Worm (Caenorhabditis elegans): ENCODE data around the gene Y75D11A.3.
"Not testable (repeated sequence)": the region's sequence is repeated elsewhere in the genome, so short reads cannot be mapped to it uniquely, and the experiment has no call there.

Y75D11A.3 gene

ce11 chrX:1746117-1746516 is at the start of gene Y75D11A.3:
Gene Y75D11A.3 (minus strand): TSS chrX:1746217.
- not testable (repeated sequence) for TF ChIP-seq W03F9.2, dao-5, him-1 (tag; optimal IDR thresholded peaks at IDR 0.05)

- no peak for TF ChIP-seq him-1 (tag; optimal IDR thresholded peaks at IDR 0.05)
- no peak for TF ChIP-seq dao-5 (tag; optimal IDR thresholded peaks at IDR 0.05)
- no peak for TF ChIP-seq W03F9.2 (tag; optimal IDR thresholded peaks at IDR 0.05)
Measured at ce11 chrX:1791095-1791494, 45.1 kb upstream of the Y75D11A.3 start.

ce11 chrX:1786607-1787006 is 40.6 kb upstream of the Y75D11A.3 start, which contains the start of gene arg-1:
Gene arg-1 (plus strand): TSS chrX:1786907.
- TF ChIP-seq dao-5 (tag; optimal IDR thresholded peaks at IDR 0.05) (no peak), him-1 (tag; optimal IDR thresholded peaks at IDR 0.05) (no peak), W03F9.2 (tag; optimal IDR thresholded peaks at IDR 0.05) (no peak)

DNA sequence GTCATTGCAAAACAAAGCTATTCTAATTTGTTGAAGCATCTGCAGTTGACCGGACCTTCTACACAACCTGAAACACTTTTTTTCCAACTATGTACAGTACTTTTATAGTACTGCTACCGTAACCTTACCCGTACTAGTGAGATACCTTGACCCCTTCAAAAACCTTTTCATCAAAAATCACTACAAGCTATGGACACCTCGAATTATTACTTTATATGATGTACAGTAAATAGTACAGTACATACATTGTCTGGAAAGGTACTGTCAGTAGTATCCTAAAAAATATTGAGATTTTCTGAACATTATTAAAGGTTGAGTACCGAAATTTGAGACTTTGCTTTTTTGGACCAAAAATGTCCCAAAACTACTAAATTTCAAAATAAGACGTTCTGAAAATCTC is 39.7 kb upstream of the Y75D11A.3 start:
- TF ChIP-seq W03F9.2 (tag; optimal IDR thresholded peaks at IDR 0.05) (no peak), him-1 (tag; optimal IDR thresholded peaks at IDR 0.05) (no peak), dao-5 (tag; optimal IDR thresholded peaks at IDR 0.05) (no peak)

DNA sequence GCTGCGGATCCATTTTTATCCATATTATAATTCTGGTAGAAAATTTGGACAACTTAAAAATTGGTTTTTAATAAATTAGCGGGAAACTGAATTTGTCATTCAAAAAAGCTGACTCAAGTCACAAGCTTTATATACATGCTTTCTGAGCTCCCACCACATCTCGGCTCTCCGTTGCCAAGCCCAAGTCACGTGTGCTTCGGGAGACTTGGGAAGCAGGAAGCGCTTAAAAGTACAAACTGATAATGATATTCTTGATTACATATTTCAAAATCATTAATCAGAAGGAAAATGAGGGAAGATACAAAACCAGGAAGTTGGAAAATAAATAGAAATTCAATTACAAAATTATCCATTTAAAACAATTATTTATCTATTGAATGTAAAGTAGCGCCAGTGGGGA is 32.0 kb upstream of the Y75D11A.3 start, which contains the start of gene elc-2:
Gene elc-2, minus strand, starts transcription at position 101 of the 400 bp plus-strand sequence.
- TF ChIP-seq W03F9.2 (tag; optimal IDR thresholded peaks at IDR 0.05) = no peak

ce11 chrX:1769636-1770035 is 23.6 kb upstream of the Y75D11A.3 start:
- TF ChIP-seq dao-5 (tag; optimal IDR thresholded peaks at IDR 0.05) = no peak
- TF ChIP-seq him-1 (tag; optimal IDR thresholded peaks at IDR 0.05) = no peak
- no peak for TF ChIP-seq W03F9.2 (tag; optimal IDR thresholded peaks at IDR 0.05)

ce11 chrX:1748476-1748875 is 2.5 kb upstream of the Y75D11A.3 start, which contains the start of gene Y75D11A.6:
Gene Y75D11A.6 (minus strand): TSS chrX:1748576.
- not testable (repeated sequence) for TF ChIP-seq W03F9.2, him-1, dao-5 (tag; optimal IDR thresholded peaks at IDR 0.05)

DNA sequence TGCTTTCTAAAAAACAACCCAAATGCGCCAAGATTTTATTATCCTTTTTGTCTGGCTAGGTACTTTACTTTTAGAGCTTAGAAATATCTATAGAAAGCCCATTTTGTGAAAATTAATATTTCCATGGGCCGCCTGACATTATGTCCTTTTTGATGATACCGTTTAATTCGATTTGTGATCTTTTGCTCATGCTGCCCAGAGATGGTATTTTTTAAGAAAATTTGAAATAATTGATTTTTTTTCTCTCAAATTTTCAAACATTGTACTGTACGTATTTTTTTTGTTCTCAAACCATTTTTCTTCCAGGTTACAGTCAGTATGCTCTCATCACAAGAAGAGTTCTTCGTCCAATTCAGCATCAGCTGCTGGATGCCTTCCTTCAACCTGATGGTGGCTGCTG is 3.5 kb downstream of the Y75D11A.3 start, which contains the start of gene Y75D11A.2:
Gene Y75D11A.2, plus strand, starts transcription at position 301 of the 400 bp plus-strand sequence.
- not testable (repeated sequence) for TF ChIP-seq dao-5, him-1, W03F9.2 (tag; optimal IDR thresholded peaks at IDR 0.05)

DNA sequence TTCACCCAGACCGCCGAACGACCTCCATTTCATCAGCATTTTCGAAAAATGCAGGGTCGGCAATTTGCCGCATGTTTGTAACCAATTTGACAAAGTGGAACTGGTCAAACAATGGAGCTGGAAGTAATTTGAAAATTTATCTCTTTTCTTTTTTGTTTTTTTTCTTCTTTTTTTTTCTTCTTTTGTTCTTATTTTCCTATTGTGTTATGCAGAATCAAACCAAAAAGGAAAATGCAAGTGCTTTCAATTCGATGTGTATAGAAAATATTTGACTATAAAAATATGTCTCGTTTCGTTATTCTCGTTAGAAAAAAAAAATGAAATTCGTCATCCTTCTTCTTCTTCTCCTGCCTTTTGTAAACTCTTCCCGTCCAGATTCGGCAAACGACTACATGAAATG is 8.4 kb downstream of the Y75D11A.3 start, which contains the start of gene F07G6.10:
Gene F07G6.10, plus strand, starts transcription at position 301 of the 400 bp plus-strand sequence.
- TF ChIP-seq him-1 (tag; optimal IDR thresholded peaks at IDR 0.05) (no peak), W03F9.2 (tag; optimal IDR thresholded peaks at IDR 0.05) (no peak), dao-5 (tag; optimal IDR thresholded peaks at IDR 0.05) (no peak)

- TF ChIP-seq dao-5 (tag; optimal IDR thresholded peaks at IDR 0.05) = no peak
- TF ChIP-seq W03F9.2 (tag; optimal IDR thresholded peaks at IDR 0.05) = no peak
- TF ChIP-seq him-1 (tag; optimal IDR thresholded peaks at IDR 0.05) = no peak
Measured at ce11 chrX:1735941-1736340, 10.1 kb downstream of the Y75D11A.3 start, which contains the start of gene F07G6.12. Gene F07G6.12 (plus strand): TSS chrX:1736241.

ce11 chrX:1729558-1729957 is 16.5 kb downstream of the Y75D11A.3 start, which contains the start of gene dgn-3:
Gene dgn-3 (plus strand): TSS chrX:1729858.
- no peak for TF ChIP-seq dao-5 (tag; optimal IDR thresholded peaks at IDR 0.05)
- TF ChIP-seq W03F9.2 (tag; optimal IDR thresholded peaks at IDR 0.05) = no peak
- no peak for TF ChIP-seq him-1 (tag; optimal IDR thresholded peaks at IDR 0.05)

- TF ChIP-seq W03F9.2 (tag; optimal IDR thresholded peaks at IDR 0.05) (no peak), dao-5 (tag; optimal IDR thresholded peaks at IDR 0.05) (no peak), him-1 (tag; optimal IDR thresholded peaks at IDR 0.05) (no peak)
Measured at ce11 chrX:1727056-1727455, 19.0 kb downstream of the Y75D11A.3 start, which contains the start of gene F07G6.2. Gene F07G6.2 (plus strand): TSS chrX:1727356.

- TF ChIP-seq W03F9.2 (tag; optimal IDR thresholded peaks at IDR 0.05) (no peak), dao-5 (tag; optimal IDR thresholded peaks at IDR 0.05) (no peak)
Measured at ce11 chrX:1720359-1720758, 25.7 kb downstream of the Y75D11A.3 start, which contains the start of gene F07G6.8. Gene F07G6.8 (minus strand): TSS chrX:1720459.

- TF ChIP-seq him-1 (tag; optimal IDR thresholded peaks at IDR 0.05) = no peak
- TF ChIP-seq dao-5 (tag; optimal IDR thresholded peaks at IDR 0.05) = no peak
- TF ChIP-seq W03F9.2 (tag; optimal IDR thresholded peaks at IDR 0.05) = no peak
Measured at ce11 chrX:1718479-1718878, 27.5 kb downstream of the Y75D11A.3 start, which contains the start of gene fbxa-53. Gene fbxa-53 (minus strand): TSS chrX:1718579.

ce11 chrX:1712538-1712937 is 33.5 kb downstream of the Y75D11A.3 start, which contains the start of gene fbxa-52:
Gene fbxa-52 (minus strand): TSS chrX:1712638.
- TF ChIP-seq W03F9.2 (tag; optimal IDR thresholded peaks at IDR 0.05) = no peak
- TF ChIP-seq dao-5 (tag; optimal IDR thresholded peaks at IDR 0.05) = no peak
- no peak for TF ChIP-seq him-1 (tag; optimal IDR thresholded peaks at IDR 0.05)
